Worm (Caenorhabditis elegans): Measurements from ENCODE around the gene sbt-1.
A peak's percentile ranks its signal among the peaks of the same experiment; 100 is the strongest.

The sbt-1 gene

ce11 chrV:20792371-20792890 lies 36.2 kb downstream of the sbt-1 start, which contains the start of gene Y44A6D.3:
Gene Y44A6D.3, minus strand, starts transcription at chrV:20792421.
- TF ChIP-seq unc-130 (tag; optimal IDR thresholded peaks at IDR 0.05) = no peak
- TF ChIP-seq elt-2 (tag; optimal IDR thresholded peaks at IDR 0.05) = peak; percentile 46
- TF ChIP-seq lsy-2 (tag; optimal IDR thresholded peaks at IDR 0.05) = no peak
- no peak for TF ChIP-seq ets-5 (GFP tag; IDR thresholded peaks at IDR 0.05)
- no peak for TF ChIP-seq ztf-4 (tag; optimal IDR thresholded peaks at IDR 0.05)
- TF ChIP-seq hpl-2 (GFP tag; optimal IDR thresholded peaks at IDR 0.05) = no peak
- no peak for TF ChIP-seq tbx-2 (tag; optimal IDR thresholded peaks at IDR 0.05)
- TF ChIP-seq skn-1 (tag; optimal IDR thresholded peaks at IDR 0.05) = no peak
- no peak for TF ChIP-seq efl-1 (optimal IDR thresholded peaks at IDR 0.05)
- peak in 1 of 2 experiments; percentile 68 for TF ChIP-seq efl-1 (GFP tag; optimal IDR thresholded peaks at IDR 0.05 in 1 of 2)
- peak; percentile 19 for TF ChIP-seq dsc-1 (tag; optimal IDR thresholded peaks at IDR 0.05)
- TF ChIP-seq ceh-88 (GFP tag; IDR thresholded peaks at IDR 0.05) = no peak
- no peak for TF ChIP-seq nhr-19 (GFP tag; conservative IDR thresholded peaks at IDR 0.05)
- TF ChIP-seq alr-1 (tag; optimal IDR thresholded peaks at IDR 0.05; ENCODE audit: borderline replicate concordance) = no peak
- no peak for TF ChIP-seq fkh-4 (tag; optimal IDR thresholded peaks at IDR 0.05; ENCODE audit: borderline replicate concordance)
- TF ChIP-seq nhr-85 (tag) = no peak
- TF ChIP-seq pag-3 (tag; optimal IDR thresholded peaks at IDR 0.05; ENCODE audit: borderline replicate concordance, insufficient read depth) = no peak
- TF ChIP-seq irx-1 (tag; optimal IDR thresholded peaks at IDR 0.05) = no peak
- TF ChIP-seq lin-35 (GFP tag; optimal IDR thresholded peaks at IDR 0.05) = peak in 1 of 2 experiments; percentile 10

- TF ChIP-seq ces-1 (GFP tag; optimal IDR thresholded peaks at IDR 0.05) = no peak
- no peak for TF ChIP-seq nhr-20 (tag; optimal IDR thresholded peaks at IDR 0.05)
- no peak for TF ChIP-seq snu-23 (GFP tag; optimal IDR thresholded peaks at IDR 0.05)
- TF ChIP-seq lin-39 (tag; optimal IDR thresholded peaks at IDR 0.05) = no peak
- TF ChIP-seq mep-1 (tag; optimal IDR thresholded peaks at IDR 0.05) = no peak
- TF ChIP-seq lin-13 (GFP tag; optimal IDR thresholded peaks at IDR 0.05) = no peak
- TF ChIP-seq ceh-90 (tag; optimal IDR thresholded peaks at IDR 0.05) = no peak
- no peak for TF ChIP-seq alr-1 (tag; optimal IDR thresholded peaks at IDR 0.05; ENCODE audit: borderline replicate concordance)
- no peak for TF ChIP-seq efl-3 (GFP tag; optimal IDR thresholded peaks at IDR 0.05)
- TF ChIP-seq F16B12.6 (tag; optimal IDR thresholded peaks at IDR 0.05) = no peak
- no peak for TF ChIP-seq unc-86 (tag; optimal IDR thresholded peaks at IDR 0.05)
- no peak for TF ChIP-seq pax-3 (tag; optimal IDR thresholded peaks at IDR 0.05)
- no peak for TF ChIP-seq efl-1 (optimal IDR thresholded peaks at IDR 0.05)
- no peak for TF ChIP-seq efl-1 (GFP tag; optimal IDR thresholded peaks at IDR 0.05 in 1 of 2)
- TF ChIP-seq sox-4 (tag; optimal IDR thresholded peaks at IDR 0.05) = no peak
- TF ChIP-seq lin-14 (GFP tag; optimal IDR thresholded peaks at IDR 0.05) = no peak
- no peak for TF ChIP-seq ama-1 (optimal IDR thresholded peaks at IDR 0.05)
- no peak for TF ChIP-seq sptf-1 (tag; optimal IDR thresholded peaks at IDR 0.05)
- TF ChIP-seq ztf-11 (tag; optimal IDR thresholded peaks at IDR 0.05) = no peak
- no peak for TF ChIP-seq snpc-4 (tag; optimal IDR thresholded peaks at IDR 0.05)
- no peak for TF ChIP-seq Y116A8C.19 (tag; optimal IDR thresholded peaks at IDR 0.05; ENCODE audit: borderline replicate concordance)
Measured at ce11 chrV:20790616-20791015, 38.1 kb downstream of the sbt-1 start.

ce11 chrV:20790011-20790410 lies 38.7 kb downstream of the sbt-1 start, which contains the start of gene Y44A6D.1:
Gene Y44A6D.1, minus strand, starts transcription at chrV:20790033.
- TF ChIP-seq elt-2 (tag; optimal IDR thresholded peaks at IDR 0.05) (no peak), sptf-1 (tag; optimal IDR thresholded peaks at IDR 0.05) (no peak), snpc-4 (tag; optimal IDR thresholded peaks at IDR 0.05) (peak; percentile 61), ets-5 (GFP tag; IDR thresholded peaks at IDR 0.05) (no peak), nhr-47 (tag; optimal IDR thresholded peaks at IDR 0.05) (peak; percentile 14), egl-13 (tag; optimal IDR thresholded peaks at IDR 0.05) (no peak), irx-1 (tag; optimal IDR thresholded peaks at IDR 0.05) (no peak), grh-1 (GFP tag; IDR thresholded peaks at IDR 0.05) (peak; percentile 24; the same call in 1 of the 2 replicates), C34B4.2 (tag; optimal IDR thresholded peaks at IDR 0.05) (no peak)

Measured in whole organism, L1 larva.